Fruit fly (Drosophila melanogaster) whole organism, embryonic: Measurements from ENCODE around the gene Plc21C.
A peak's percentile ranks its signal among the peaks of the same experiment; 100 is the strongest.

Source experiments
- CG1024 ChIP-seq: fragments of 200-800 bp; sonication (Bioruptor generic); IDR thresholded peaks from 2 replicates; pipeline ENCODE4 v1.3.6; 2022; ENCODE audit warnings: missing biosample characterization, missing genetic modification characterization
- CG10274 ChIP-seq: fragments of 200-800 bp; sonication (Bioruptor generic); optimal IDR thresholded peaks from 3 replicates; lab custom pipeline; 2017; ENCODE audit warnings: missing biosample characterization, mild to moderate bottlenecking, missing genetic modification characterization
- CG10366 ChIP-seq: fragments of 200-800 bp; sonication (Bioruptor generic); IDR thresholded peaks from 2 replicates; pipeline ENCODE4 v1.3.6; 2022; ENCODE audit warnings: missing biosample characterization, missing genetic modification characterization
- CG10543 ChIP-seq: fragments of 200-800 bp; sonication (Bioruptor generic); optimal IDR thresholded peaks from 3 replicates; lab custom pipeline; 2017; ENCODE audit warnings: missing biosample characterization, mild to moderate bottlenecking, missing genetic modification characterization, moderate library complexity
- CG11247 ChIP-seq: fragments of 200-800 bp; sonication (Bioruptor generic); IDR thresholded peaks from 2 replicates; pipeline ENCODE4 v1.3.6; 2022; ENCODE audit warnings: missing biosample characterization, missing genetic modification characterization
- CG11560 ChIP-seq: fragments of 200-800 bp; sonication (Bioruptor generic); IDR thresholded peaks from 3 replicates; pipeline ENCODE4 v1.3.6; 2022; ENCODE audit warnings: missing biosample characterization, missing genetic modification characterization
- CG15011 ChIP-seq: fragments of 200-800 bp; sonication (Bioruptor generic); optimal IDR thresholded peaks from 3 replicates; lab custom pipeline; 2018; ENCODE audit warnings: missing biosample characterization, mild to moderate bottlenecking, missing genetic modification characterization
- CG18599 ChIP-seq: fragments of 200-800 bp; sonication (Bioruptor generic); optimal IDR thresholded peaks from 3 replicates; lab custom pipeline; 2017; ENCODE audit warnings: missing biosample characterization, missing genetic modification characterization, mild to moderate bottlenecking, moderate library complexity, missing genetic modification reagents
- CG34224 ChIP-seq: fragments of 200-800 bp; sonication (Bioruptor generic); IDR thresholded peaks from 3 replicates; pipeline ENCODE4 v1.3.6; 2022; ENCODE audit warnings: missing biosample characterization, missing genetic modification characterization; ENCODE audit not compliant: partially characterized antibody
- CG42726 ChIP-seq: fragments of 200-800 bp; sonication (Bioruptor generic); IDR thresholded peaks from 2 replicates; pipeline ENCODE4 v1.3.6; 2022; ENCODE audit warnings: missing biosample characterization, missing genetic modification characterization; ENCODE audit not compliant: partially characterized antibody
- CG43689 ChIP-seq: fragments of 200-800 bp; sonication (Bioruptor generic); IDR thresholded peaks from 2 replicates; pipeline ENCODE4 v1.3.6; 2022; ENCODE audit warnings: missing biosample characterization, missing genetic modification characterization
- CG5953 ChIP-seq: fragments of 200-800 bp; sonication (Bioruptor generic); IDR thresholded peaks from 2 replicates; pipeline ENCODE4 v1.3.6; 2022; ENCODE audit warnings: missing biosample characterization, missing genetic modification characterization
- CG6175 ChIP-seq: fragments of 200-800 bp; sonication (Bioruptor generic); IDR thresholded peaks from 3 replicates; pipeline ENCODE4 v1.3.6; 2022; ENCODE audit warnings: missing biosample characterization, missing genetic modification characterization
- CG6791 ChIP-seq: fragments of 200-800 bp; sonication (Bioruptor generic); IDR thresholded peaks from 3 replicates; pipeline ENCODE4 v1.3.6; 2022; ENCODE audit warnings: missing biosample characterization, missing genetic modification characterization; ENCODE audit not compliant: partially characterized antibody
- CG7556 ChIP-seq: fragments of 200-800 bp; sonication (Bioruptor generic); optimal IDR thresholded peaks from 2 replicates; lab custom pipeline; 2017; ENCODE audit warnings: missing biosample characterization, mild to moderate bottlenecking, missing genetic modification characterization
- CG7745 ChIP-seq: fragments of 200-800 bp; sonication (Bioruptor generic); optimal IDR thresholded peaks from 2 replicates; lab custom pipeline; 2018; ENCODE audit warnings: missing biosample characterization, mild to moderate bottlenecking, missing genetic modification characterization, moderate library complexity
- CG7786 ChIP-seq: fragments of 200-800 bp; sonication (Bioruptor generic); optimal IDR thresholded peaks from 2 replicates; lab custom pipeline; 2016; ENCODE audit warnings: missing biosample characterization, missing genetic modification characterization
- CG7987 ChIP-seq: fragments of 200-800 bp; sonication (Bioruptor generic); optimal IDR thresholded peaks from 2 replicates; lab custom pipeline; 2018; ENCODE audit warnings: missing biosample characterization, mild to moderate bottlenecking, missing genetic modification characterization, moderate library complexity
- CG9727 ChIP-seq: fragments of 200-800 bp; sonication (Bioruptor generic); optimal IDR thresholded peaks from 3 replicates; lab custom pipeline; 2017; ENCODE audit warnings: missing biosample characterization, mild to moderate bottlenecking, missing genetic modification characterization
- Camta ChIP-seq: fragments of 200-800 bp; sonication (Bioruptor generic); optimal IDR thresholded peaks from 2 replicates; lab custom pipeline; 2016; ENCODE audit warnings: missing biosample characterization, missing genetic modification characterization
- Chrac-16 ChIP-seq: fragments of 200-800 bp; sonication (Bioruptor generic); optimal IDR thresholded peaks from 3 replicates; lab custom pipeline; 2016; ENCODE audit warnings: missing biosample characterization, missing genetic modification characterization
- Dll ChIP-seq: fragments of 200-800 bp; sonication (Bioruptor generic); IDR thresholded peaks from 4 replicates; pipeline ENCODE4 v1.3.6; 2022; ENCODE audit warnings: missing biosample characterization, missing genetic modification characterization; ENCODE audit not compliant: partially characterized antibody
- Dref ChIP-seq: fragments of 200-800 bp; sonication (Bioruptor generic); IDR thresholded peaks from 2 replicates; pipeline ENCODE4 v1.3.6; 2022; ENCODE audit warnings: missing biosample characterization, missing genetic modification characterization
- E2f2 ChIP-seq: fragments of 200-800 bp; sonication (Bioruptor generic); IDR thresholded peaks from 2 replicates; pipeline ENCODE4 v1.3.6; 2022; ENCODE audit warnings: missing biosample characterization, missing genetic modification characterization
- HLHmδ ChIP-seq: fragments of 200-800 bp; sonication (Bioruptor generic); optimal IDR thresholded peaks from 2 replicates; lab custom pipeline; 2018; ENCODE audit warnings: missing biosample characterization, mild to moderate bottlenecking, missing genetic modification characterization, moderate library complexity
- Lpt ChIP-seq: fragments of >200 bp; optimal IDR thresholded peaks from 2 replicates; lab custom pipeline; 2018; ENCODE audit warnings: missing biosample characterization, missing genetic modification characterization
- MBD-R2 ChIP-seq: fragments of 200-800 bp; sonication (Bioruptor generic); IDR thresholded peaks from 2 replicates; pipeline ENCODE4 v1.3.6; 2022; ENCODE audit warnings: missing biosample characterization, missing genetic modification characterization
- Med ChIP-seq: fragments of 200-800 bp; sonication (Bioruptor generic); peaks from one replicate; lab custom pipeline; 2016; ENCODE audit warnings: missing biosample characterization, missing genetic modification characterization, mild to moderate bottlenecking, inconsistent platforms, moderate library complexity
- NFAT ChIP-seq: fragments of 200-800 bp; sonication (Bioruptor generic); IDR thresholded peaks from 2 replicates; pipeline ENCODE4 v1.3.6; 2022; ENCODE audit warnings: missing biosample characterization, missing genetic modification characterization
- Rfx ChIP-seq: fragments of 200-800 bp; sonication (Bioruptor generic); IDR thresholded peaks from 2 replicates; pipeline ENCODE4 v1.3.6; 2022; ENCODE audit warnings: missing biosample characterization, missing genetic modification characterization
- Sox102F ChIP-seq: fragments of 200-800 bp; sonication (Bioruptor generic); optimal IDR thresholded peaks from 2 replicates; lab custom pipeline; 2018; ENCODE audit warnings: missing biosample characterization, mild to moderate bottlenecking, missing genetic modification characterization, moderate library complexity
- Ssrp ChIP-seq: fragments of 200-800 bp; sonication (Bioruptor generic); optimal IDR thresholded peaks from 2 replicates; lab custom pipeline; 2018; ENCODE audit warnings: missing biosample characterization, mild to moderate bottlenecking, missing genetic modification characterization, moderate library complexity
- bowl ChIP-seq: fragments of 200-800 bp; sonication (Bioruptor generic); IDR thresholded peaks from 2 replicates; pipeline ENCODE4 v1.3.6; 2022; ENCODE audit warnings: missing biosample characterization, missing genetic modification characterization
- dan ChIP-seq: fragments of 200-800 bp; sonication (Bioruptor generic); IDR thresholded peaks from 2 replicates; pipeline ENCODE4 v1.3.6; 2022; ENCODE audit warnings: missing biosample characterization, missing genetic modification characterization
- gsb ChIP-seq: fragments of 200-800 bp; sonication (Bioruptor generic); IDR thresholded peaks from 2 replicates; pipeline ENCODE4 v1.3.6; 2022; ENCODE audit warnings: missing biosample characterization, missing genetic modification characterization
- hth ChIP-seq: fragments of >200 bp; optimal IDR thresholded peaks from 2 replicates; lab custom pipeline; 2017; ENCODE audit warnings: inconsistent platforms
- jigr1 ChIP-seq: fragments of 200-800 bp; sonication (Bioruptor generic); IDR thresholded peaks from 3 replicates; pipeline ENCODE4 v1.3.6; 2022; ENCODE audit warnings: missing biosample characterization, missing genetic modification characterization
- kay ChIP-seq: fragments of 200-800 bp; sonication (Bioruptor generic); optimal IDR thresholded peaks from 2 replicates; lab custom pipeline; 2016; ENCODE audit warnings: missing biosample characterization, missing genetic modification characterization
- lbe ChIP-seq: fragments of 200-800 bp; sonication (Bioruptor generic); optimal IDR thresholded peaks from 2 replicates; lab custom pipeline; 2016; ENCODE audit warnings: missing biosample characterization, mild to moderate bottlenecking, missing genetic modification characterization
- maf-S ChIP-seq: fragments of 200-800 bp; sonication (Bioruptor generic); optimal IDR thresholded peaks from 2 replicates; lab custom pipeline; 2016; ENCODE audit warnings: missing biosample characterization, missing genetic modification characterization
- pfk ChIP-seq: fragments of 200-800 bp; sonication (Bioruptor generic); optimal IDR thresholded peaks from 2 replicates; lab custom pipeline; 2018; ENCODE audit warnings: missing biosample characterization, mild to moderate bottlenecking, missing genetic modification characterization, moderate library complexity
- pita ChIP-seq: fragments of 200-800 bp; sonication (Bioruptor generic); optimal IDR thresholded peaks from 2 replicates; lab custom pipeline; 2017; ENCODE audit warnings: missing biosample characterization, mild to moderate bottlenecking, missing genetic modification characterization
- pnt ChIP-seq: fragments of 200-800 bp; sonication (Bioruptor generic); optimal IDR thresholded peaks from 3 replicates; lab custom pipeline; 2016; ENCODE audit warnings: missing biosample characterization, missing genetic modification characterization
- pum ChIP-seq: fragments of 200-800 bp; sonication (Bioruptor generic); optimal IDR thresholded peaks from 2 replicates; lab custom pipeline; 2016; ENCODE audit warnings: missing biosample characterization, missing genetic modification characterization
- scrt ChIP-seq: fragments of 200-800 bp; sonication (Bioruptor generic); optimal IDR thresholded peaks from 2 replicates; lab custom pipeline; 2018; ENCODE audit warnings: missing biosample characterization, mild to moderate bottlenecking, missing genetic modification characterization, moderate library complexity
- seq ChIP-seq: fragments of 200-800 bp; sonication (Bioruptor generic); IDR thresholded peaks from 2 replicates; pipeline ENCODE4 v1.3.6; 2022; ENCODE audit warnings: missing biosample characterization, missing genetic modification characterization
- sisA ChIP-seq: fragments of 200-800 bp; sonication (Bioruptor generic); IDR thresholded peaks from 2 replicates; pipeline ENCODE4 v1.3.6; 2022; ENCODE audit warnings: missing biosample characterization, missing genetic modification characterization
- sqz ChIP-seq: fragments of 200-800 bp; sonication (Bioruptor generic); optimal IDR thresholded peaks from 3 replicates; lab custom pipeline; 2018; ENCODE audit warnings: missing biosample characterization, mild to moderate bottlenecking, missing genetic modification characterization
- stwl ChIP-seq: fragments of 200-800 bp; sonication (Bioruptor generic); optimal IDR thresholded peaks from 3 replicates; lab custom pipeline; 2018; ENCODE audit warnings: missing biosample characterization, mild to moderate bottlenecking, missing genetic modification characterization, moderate library complexity
- sug ChIP-seq: fragments of 200-800 bp; optimal IDR thresholded peaks from 2 replicates; lab custom pipeline; 2019; ENCODE audit warnings: missing biosample characterization, mild to moderate bottlenecking, missing genetic modification characterization, moderate library complexity
- trh ChIP-seq: fragments of 200-800 bp; sonication (Bioruptor generic); optimal IDR thresholded peaks from 2 replicates; lab custom pipeline; 2016; ENCODE audit warnings: missing biosample characterization, missing genetic modification characterization

Plc21C gene

DNA sequence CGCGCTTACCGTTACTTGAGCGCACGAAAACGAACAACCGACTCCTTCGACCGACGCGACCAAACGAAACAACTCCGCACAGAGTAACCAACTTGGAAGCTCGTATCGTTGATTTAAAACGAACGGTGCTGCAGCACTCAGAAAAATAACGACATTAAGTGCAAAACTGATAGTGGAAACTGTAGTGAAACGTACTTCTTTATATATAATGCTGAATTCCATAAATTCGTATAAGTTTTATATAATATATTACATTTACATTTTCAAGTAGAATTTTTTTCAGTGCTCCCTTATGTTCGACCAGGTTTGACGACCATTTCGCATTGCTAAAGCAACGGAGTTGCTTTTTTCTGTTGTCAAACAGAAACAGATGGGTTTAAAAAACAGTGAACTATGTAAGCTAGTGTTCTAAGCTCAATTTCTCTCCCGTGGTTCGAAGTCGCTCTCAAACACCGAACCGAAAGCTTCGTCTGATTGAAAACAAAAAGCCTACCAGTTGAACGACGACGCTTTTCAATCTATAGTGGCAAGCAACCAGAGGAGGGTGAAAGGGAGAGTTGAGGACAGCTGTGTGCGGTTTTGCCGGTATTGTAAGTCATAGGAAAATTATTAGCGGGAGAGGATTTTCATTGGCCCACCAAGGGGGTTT, 38.2 kb upstream of the Plc21C start, which contains the start of gene CG17075 (continued):
- TF ChIP-seq gsb (GFP tag; lab: Robert Waterston, UW), result peak; percentile 92
- TF ChIP-seq Chrac-16 (GFP tag; lab: Kevin White, UChicago), result peak; percentile 89
- TF ChIP-seq jigr1 (GFP tag; lab: Robert Waterston, UW), result peak; percentile 82
- TF ChIP-seq E2f2 (GFP tag; lab: Robert Waterston, UW), result peak; percentile 79
- peak; percentile 84 for TF ChIP-seq CG11560 (tag; lab: Robert Waterston, UW)
- peak; percentile 55 for TF ChIP-seq CG7786
- TF ChIP-seq scrt (GFP tag; lab: Kevin White, UChicago), result peak; percentile 92
- TF ChIP-seq seq, result peak; percentile 94
- TF ChIP-seq CG11247 (GFP tag; lab: Robert Waterston, UW), result peak; percentile 93
- TF ChIP-seq Rfx (GFP tag; lab: Robert Waterston, UW), result peak; percentile 98
- TF ChIP-seq CG10274 (GFP tag; lab: Kevin White, UChicago), result peak; percentile 64
- no peak for TF ChIP-seq Dll (GFP tag; lab: Robert Waterston, UW)
- TF ChIP-seq CG34224 (GFP tag; lab: Robert Waterston, UW), result no peak
- peak; percentile 90 for TF ChIP-seq NFAT (GFP tag; lab: Robert Waterston, UW)
- TF ChIP-seq Sox102F (GFP tag; lab: Kevin White, UChicago), result peak; percentile 97
- TF ChIP-seq CG43689 (GFP tag; lab: Robert Waterston, UW), result peak; percentile 89
- TF ChIP-seq CG6791, result no peak
- TF ChIP-seq CG10366, result peak; percentile 95
- TF ChIP-seq Camta (GFP tag; lab: Kevin White, UChicago), result peak; percentile 82
- TF ChIP-seq CG15011, result peak; percentile 88
- peak; percentile 91 for TF ChIP-seq MBD-R2
- peak; percentile 94 for TF ChIP-seq Med
- TF ChIP-seq pnt, result peak; percentile 75
- peak; percentile 99 for TF ChIP-seq CG18599 (GFP tag; lab: Kevin White, UChicago)
- TF ChIP-seq CG7556 (GFP tag; lab: Kevin White, UChicago), result peak; percentile 98
- peak; percentile 88 for TF ChIP-seq trh
- peak; percentile 76 for TF ChIP-seq CG7987 (GFP tag; lab: Kevin White, UChicago)
- no peak; the same call in 1 of the 2 replicates for TF ChIP-seq dan
- TF ChIP-seq lbe (GFP tag; lab: Kevin White, UChicago), result no peak
- peak; percentile 88 for TF ChIP-seq sug (tag; lab: Kevin White, UChicago)
- no peak for TF ChIP-seq Lpt
- TF ChIP-seq CG5953 (GFP tag; lab: Robert Waterston, UW), result peak; percentile 91
- TF ChIP-seq stwl (tag; lab: Kevin White, UChicago), result no peak
- TF ChIP-seq sisA (GFP tag; lab: Robert Waterston, UW), result peak; percentile 92
- no peak for TF ChIP-seq pfk (GFP tag; lab: Kevin White, UChicago)
- no peak for TF ChIP-seq hth
- peak; percentile 32; the same call in 1 of the 2 replicates for TF ChIP-seq Dref
- TF ChIP-seq pum, result peak; percentile 76
- peak; percentile 89 for TF ChIP-seq CG6175 (GFP tag; lab: Robert Waterston, UW)
- peak; percentile 88 for TF ChIP-seq bowl
- peak; percentile 86 for TF ChIP-seq sqz (GFP tag; lab: Kevin White, UChicago)
- peak; percentile 75 for TF ChIP-seq CG10543 (GFP tag; lab: Kevin White, UChicago)
- TF ChIP-seq kay (GFP tag; lab: Kevin White, UChicago), result peak; percentile 86
- peak; percentile 62 for TF ChIP-seq maf-S (GFP tag; lab: Kevin White, UChicago)
- TF ChIP-seq Ssrp (tag; lab: Kevin White, UChicago), result peak; percentile 90
- TF ChIP-seq CG42726 (GFP tag; lab: Robert Waterston, UW), result no peak
- TF ChIP-seq CG1024 (GFP tag; lab: Robert Waterston, UW), result peak; percentile 87
- TF ChIP-seq pita (GFP tag; lab: Kevin White, UChicago), result no peak
- TF ChIP-seq CG7745 (tag; lab: Kevin White, UChicago), result no peak
- TF ChIP-seq HLHmδ (GFP tag; lab: Kevin White, UChicago), result no peak
- peak; percentile 94 for TF ChIP-seq CG9727 (GFP tag; lab: Kevin White, UChicago)
